Fruit fly (Drosophila melanogaster) whole organism, adult: ENCODE measurements around the gene eIF3d1.

Experiments
- CG11617 ChIP-seq: fragments of 200-800 bp; sonication (Bioruptor generic); optimal IDR thresholded peaks from 2 replicates; lab custom pipeline; 2017; ENCODE audit warnings: mild to moderate bottlenecking, missing biosample characterization, missing genetic modification reagents, missing genetic modification characterization
- CG12768 ChIP-seq: fragments of 200-800 bp; sonication (Bioruptor generic); optimal IDR thresholded peaks from 2 replicates; lab custom pipeline; 2017; ENCODE audit warnings: missing biosample characterization, missing genetic modification characterization, mild to moderate bottlenecking, moderate library complexity, missing genetic modification reagents
- CG14711 ChIP-seq: fragments of 200-800 bp; sonication (Bioruptor generic); optimal IDR thresholded peaks from 2 replicates; lab custom pipeline; 2018; ENCODE audit warnings: missing biosample characterization, mild to moderate bottlenecking, missing genetic modification characterization, moderate library complexity
- CG1620 ChIP-seq: fragments of 200-800 bp; sonication (Bioruptor generic); optimal IDR thresholded peaks from 2 replicates; lab custom pipeline; 2016; ENCODE audit warnings: missing biosample characterization, missing genetic modification characterization
- CG33017 ChIP-seq: fragments of 200-800 bp; sonication (Bioruptor generic); optimal IDR thresholded peaks from 2 replicates; lab custom pipeline; 2018; ENCODE audit warnings: missing biosample characterization, mild to moderate bottlenecking, missing genetic modification characterization, moderate library complexity
- CG5204 ChIP-seq: fragments of 200-800 bp; sonication (Bioruptor generic); optimal IDR thresholded peaks from 2 replicates; lab custom pipeline; 2016; ENCODE audit warnings: missing biosample characterization, missing genetic modification characterization
- CG7045 ChIP-seq: fragments of 200-800 bp; sonication (Bioruptor generic); optimal IDR thresholded peaks from 2 replicates; lab custom pipeline; 2017; ENCODE audit warnings: missing biosample characterization, mild to moderate bottlenecking, missing genetic modification characterization
- CG7101 ChIP-seq: fragments of 200-800 bp; sonication (Bioruptor generic); optimal IDR thresholded peaks from 2 replicates; lab custom pipeline; 2018; ENCODE audit warnings: missing biosample characterization, mild to moderate bottlenecking, missing genetic modification characterization, moderate library complexity
- Clk ChIP-seq: fragments of 200-800 bp; sonication (Bioruptor generic); optimal IDR thresholded peaks from 2 replicates; lab custom pipeline; 2017; ENCODE audit warnings: missing biosample characterization, missing genetic modification characterization
- Crg-1 ChIP-seq: fragments of 200-800 bp; sonication (Bioruptor generic); optimal IDR thresholded peaks from 2 replicates; lab custom pipeline; 2016; ENCODE audit warnings: missing biosample characterization, missing genetic modification characterization
- Hr96 ChIP-seq: fragments of 200-800 bp; sonication (Bioruptor generic); optimal IDR thresholded peaks from 2 replicates; lab custom pipeline; 2016; ENCODE audit warnings: missing biosample characterization, missing genetic modification characterization
- Mnt ChIP-seq: fragments of 200-800 bp; sonication (Bioruptor generic); optimal IDR thresholded peaks from 2 replicates; lab custom pipeline; 2016; ENCODE audit warnings: missing biosample characterization, mild to moderate bottlenecking, missing genetic modification characterization
- bab1 ChIP-seq: fragments of 200-800 bp; sonication (Bioruptor generic); optimal IDR thresholded peaks from 3 replicates; lab custom pipeline; 2019; ENCODE audit warnings: missing biosample characterization, mild to moderate bottlenecking, missing genetic modification characterization, moderate library complexity
- cic ChIP-seq: fragments of 200-800 bp; sonication (Bioruptor generic); optimal IDR thresholded peaks from 2 replicates; lab custom pipeline; 2017; ENCODE audit warnings: missing biosample characterization, mild to moderate bottlenecking, missing genetic modification characterization, moderate library complexity
- cnc ChIP-seq, 2 experiments: fragments of >200 bp; optimal IDR thresholded peaks; 2 replicates each; lab custom pipeline; 2017
- kay ChIP-seq: fragments of 200-800 bp; sonication (Bioruptor generic); peaks from one replicate; lab custom pipeline; 2016; ENCODE audit warnings: missing biosample characterization, missing genetic modification characterization, borderline replicate concordance
- ovo ChIP-seq: fragments of 200-800 bp; sonication (Bioruptor generic); optimal IDR thresholded peaks from 2 replicates; lab custom pipeline; 2016; ENCODE audit warnings: missing biosample characterization, missing genetic modification characterization
- pad ChIP-seq: fragments of 200-800 bp; sonication (Bioruptor generic); optimal IDR thresholded peaks from 3 replicates; lab custom pipeline; 2017; ENCODE audit warnings: missing biosample characterization, missing genetic modification characterization, mild to moderate bottlenecking, moderate library complexity, missing genetic modification reagents
- tj ChIP-seq: fragments of 200-800 bp; sonication (Bioruptor generic); optimal IDR thresholded peaks from 3 replicates; lab custom pipeline; 2017; ENCODE audit warnings: missing biosample characterization, mild to moderate bottlenecking, missing genetic modification characterization, moderate library complexity
- toe ChIP-seq: fragments of 200-800 bp; sonication (Bioruptor generic); optimal IDR thresholded peaks from 2 replicates; lab custom pipeline; 2016; ENCODE audit warnings: missing biosample characterization, missing genetic modification characterization

The eIF3d1 gene

dm6 chr3R:23685955-23686354, 6.1 kb downstream of the eIF3d1 start, which contains the start of gene SPE:
SPE (plus strand) TSS chr3R:23686255.
- TF ChIP-seq cic = peak; percentile 18
- peak; percentile 44 for TF ChIP-seq tj (GFP tag; lab: Kevin White, UChicago)
- no peak for TF ChIP-seq kay (GFP tag; lab: Kevin White, UChicago)

- TF ChIP-seq CG12768 (GFP tag; lab: Kevin White, UChicago) (no peak), Mnt (GFP tag; lab: Kevin White, UChicago) (no peak), CG7045 (no peak), CG11617 (GFP tag; lab: Kevin White, UChicago) (no peak), bab1 (no peak), CG5204 (GFP tag; lab: Kevin White, UChicago) (no peak), pad (GFP tag; lab: Kevin White, UChicago) (no peak), CG33017 (tag; lab: Kevin White, UChicago) (no peak), Crg-1 (no peak), cnc (optimal IDR thresholded peaks at IDR 0.05; lab: Kevin White, UChicago) (no peak), cic (no peak), Hr96 (no peak), CG14711 (no peak), kay (GFP tag; lab: Kevin White, UChicago) (no peak), Clk (GFP tag; lab: Kevin White, UChicago) (no peak), toe (GFP tag; lab: Kevin White, UChicago) (no peak), CG7101 (no peak), CG1620 (GFP tag; lab: Kevin White, UChicago) (no peak), ovo (GFP tag; lab: Kevin White, UChicago) (no peak), tj (GFP tag; lab: Kevin White, UChicago) (no peak)
Measured at dm6 chr3R:23686924-23687323, 7.1 kb downstream of the eIF3d1 start.

- TF ChIP-seq bab1 (peak; percentile 34), Hr96 (no peak), CG14711 (no peak), ovo (GFP tag; lab: Kevin White, UChicago) (no peak), kay (GFP tag; lab: Kevin White, UChicago) (no peak)
Measured at dm6 chr3R:23694579-23695033, 14.8 kb downstream of the eIF3d1 start, which contains the start of gene CG10254. CG10254 (minus strand) TSS chr3R:23694983.

DNA sequence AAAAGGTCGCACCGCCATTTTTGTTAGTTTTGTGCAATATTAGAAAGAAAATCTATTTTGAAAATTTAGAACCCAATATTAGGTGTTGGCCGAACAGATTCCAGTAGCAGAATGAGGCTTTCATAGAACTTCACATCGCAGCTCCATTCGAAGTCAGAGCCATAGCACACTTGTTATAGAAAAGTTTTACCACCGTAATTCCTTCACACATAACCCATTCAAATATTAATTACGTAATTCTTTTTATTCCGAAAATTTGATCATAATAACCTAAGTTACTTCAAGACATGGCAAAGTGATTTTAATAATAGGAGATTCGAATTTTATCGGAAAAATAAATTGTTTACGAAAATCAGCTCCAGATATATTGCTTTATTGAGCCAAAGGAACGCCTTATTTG, 16.3 kb downstream of the eIF3d1 start, which contains the start of gene CG10252:
Gene CG10252 (minus strand): TSS at position 101 of the 400 bp plus-strand sequence.
- TF ChIP-seq Hr96 (no peak), kay (GFP tag; lab: Kevin White, UChicago) (no peak), CG12768 (GFP tag; lab: Kevin White, UChicago) (no peak)

DNA sequence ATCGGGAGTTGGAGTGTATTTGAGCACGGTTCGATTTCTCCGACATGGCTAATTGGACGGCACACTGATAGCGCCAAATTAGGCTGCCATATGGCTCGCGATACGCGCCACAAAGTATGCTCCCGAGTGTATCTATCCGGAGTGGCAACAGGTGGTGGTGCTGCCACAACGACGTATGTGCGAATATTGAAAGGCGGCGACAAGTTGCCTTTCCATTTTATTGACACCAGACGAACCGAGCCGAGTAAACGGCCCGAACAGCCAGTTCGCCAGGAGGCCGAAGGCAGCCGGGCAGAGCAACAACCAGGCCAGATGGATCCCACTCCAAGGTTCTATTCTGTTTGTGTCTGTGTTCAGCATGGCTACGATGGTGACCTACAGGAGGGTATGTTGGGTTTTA, 19.0 kb downstream of the eIF3d1 start, which contains the start of gene prt:
Gene prt (minus strand): TSS at position 193 of the 400 bp plus-strand sequence.
- TF ChIP-seq Clk (GFP tag; lab: Kevin White, UChicago) (no peak), kay (GFP tag; lab: Kevin White, UChicago) (no peak)

- TF ChIP-seq CG7045 = no peak
- TF ChIP-seq kay (GFP tag; lab: Kevin White, UChicago) = no peak
- TF ChIP-seq toe (GFP tag; lab: Kevin White, UChicago) = no peak
- no peak for TF ChIP-seq Hr96
- TF ChIP-seq CG1620 (GFP tag; lab: Kevin White, UChicago) = no peak
- TF ChIP-seq CG14711 = no peak
- no peak for TF ChIP-seq CG12768 (GFP tag; lab: Kevin White, UChicago)
- no peak for TF ChIP-seq CG7101
- no peak for TF ChIP-seq Clk (GFP tag; lab: Kevin White, UChicago)
- no peak for TF ChIP-seq Crg-1
- TF ChIP-seq cic = no peak
- TF ChIP-seq pad (GFP tag; lab: Kevin White, UChicago) = no peak
- TF ChIP-seq cnc (optimal IDR thresholded peaks at IDR 0.05; lab: Kevin White, UChicago) = no peak
- no peak for TF ChIP-seq Mnt (GFP tag; lab: Kevin White, UChicago)
Measured at dm6 chr3R:23700304-23700767, 20.5 kb downstream of the eIF3d1 start, which contains the start of the genes CG31468 and Gba1a. CG31468 (minus strand) TSS chr3R:23700354. Gba1a (plus strand) TSS chr3R:23700621.

DNA sequence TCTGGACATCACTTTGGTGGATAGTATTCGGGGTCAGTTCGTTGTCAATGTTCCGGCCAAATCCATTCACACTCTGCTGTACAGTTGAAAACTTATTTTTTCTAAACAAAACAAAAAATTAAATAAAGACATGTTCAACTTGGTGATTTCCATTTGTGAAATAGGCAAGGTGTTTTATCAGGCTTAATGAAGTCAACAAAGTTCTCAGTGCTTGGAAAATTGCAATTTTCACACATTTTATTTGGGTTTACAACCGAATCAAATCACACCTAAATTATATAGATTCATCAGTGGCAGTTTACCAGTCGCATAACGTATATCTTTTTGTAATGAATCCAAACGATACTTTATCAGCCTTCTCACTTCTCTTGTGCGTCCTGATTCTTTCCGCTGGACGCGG, 22.6 kb downstream of the eIF3d1 start, which contains the start of gene Qsox4:
Gene Qsox4 (plus strand): TSS at position 301 of the 400 bp plus-strand sequence.
- no peak for TF ChIP-seq Hr96
- TF ChIP-seq ovo (GFP tag; lab: Kevin White, UChicago) = no peak
- no peak for TF ChIP-seq CG11617 (GFP tag; lab: Kevin White, UChicago)
- no peak for TF ChIP-seq cic
- TF ChIP-seq pad (GFP tag; lab: Kevin White, UChicago) = no peak
- no peak for TF ChIP-seq tj (GFP tag; lab: Kevin White, UChicago)
- no peak for TF ChIP-seq CG7045
- no peak for TF ChIP-seq Clk (GFP tag; lab: Kevin White, UChicago)
- no peak for TF ChIP-seq CG7101
- no peak for TF ChIP-seq CG5204 (GFP tag; lab: Kevin White, UChicago)
- TF ChIP-seq CG14711 = no peak
- no peak for TF ChIP-seq cnc (optimal IDR thresholded peaks at IDR 0.05; lab: Kevin White, UChicago)
